Worm (Caenorhabditis elegans): Measurements from ENCODE around the gene T05C12.9.

- TF ChIP-seq snpc-4 (GFP tag; optimal IDR thresholded peaks at IDR 0.05) = no peak
- no peak for TF ChIP-seq snpc-4 (tag; optimal IDR thresholded peaks at IDR 0.05)
- no peak for TF ChIP-seq ets-4 (GFP tag; optimal IDR thresholded peaks at IDR 0.05)
- TF ChIP-seq unc-62 (GFP tag; optimal IDR thresholded peaks at IDR 0.05) = no peak
- TF ChIP-seq die-1 (tag; optimal IDR thresholded peaks at IDR 0.05) = no peak
- TF ChIP-seq lin-26 (GFP tag; IDR thresholded peaks at IDR 0.05) = no peak
- no peak for TF ChIP-seq ceh-58 (GFP tag; IDR thresholded peaks at IDR 0.05)
- no peak for TF ChIP-seq rcor-1 (GFP tag; IDR thresholded peaks at IDR 0.05)
- TF ChIP-seq egl-44 (GFP tag; IDR thresholded peaks at IDR 0.05) = no peak
- no peak for TF ChIP-seq pha-4 (tag; optimal IDR thresholded peaks at IDR 0.05)
- TF ChIP-seq ama-1 (optimal IDR thresholded peaks at IDR 0.05) = no peak
- no peak for TF ChIP-seq ama-1 (GFP tag; optimal IDR thresholded peaks at IDR 0.05)
- no peak for TF ChIP-seq efl-1 (GFP tag; optimal IDR thresholded peaks at IDR 0.05)
- TF ChIP-seq Y79H2A.3 (GFP tag; conservative IDR thresholded peaks at IDR 0.05) = no peak
- TF ChIP-seq K11D2.4 (GFP tag; IDR thresholded peaks at IDR 0.05) = no peak
Observed at ce11 chrII:8190455-8190854, 2.6 kb downstream of the T05C12.9 start, which contains the start of gene T05C12.8.

All from whole organism, young adult.